Fruit fly (Drosophila melanogaster): ENCODE measurements around the gene Pmi.

The Pmi gene

dm6 chr3L:5819310-5819709 is 39.5 kb downstream of the Pmi start (continued):
- TF ChIP-seq CG3726 (GFP tag; IDR thresholded peaks at IDR 0.05) (no peak), CG14050 (GFP tag; IDR thresholded peaks at IDR 0.05) (no peak), Gsc (GFP tag; IDR thresholded peaks at IDR 0.05) (no peak), Elba2 (GFP tag; optimal IDR thresholded peaks at IDR 0.05) (no peak), CG6683 (GFP tag; optimal IDR thresholded peaks at IDR 0.05) (no peak), CG13287 (GFP tag; IDR thresholded peaks at IDR 0.05; ENCODE audit: partially characterized antibody) (no peak), zen (tag; optimal IDR thresholded peaks at IDR 0.05) (no peak), CG33213 (GFP tag; optimal IDR thresholded peaks at IDR 0.05) (no peak), Sry-δ (GFP tag; optimal IDR thresholded peaks at IDR 0.05) (no peak), nom (GFP tag; optimal IDR thresholded peaks at IDR 0.05) (no peak), cwo (GFP tag; optimal IDR thresholded peaks at IDR 0.05) (no peak), Atf-2 (GFP tag; optimal IDR thresholded peaks at IDR 0.05) (no peak), Dp (GFP tag; optimal IDR thresholded peaks at IDR 0.05) (no peak), sima (GFP tag; optimal IDR thresholded peaks at IDR 0.05) (no peak), fru (optimal IDR thresholded peaks at IDR 0.05) (no peak), oc (tag; optimal IDR thresholded peaks at IDR 0.05) (no peak), Dip3 (GFP tag; optimal IDR thresholded peaks at IDR 0.05) (peak; percentile 42), CG12942 (GFP tag; optimal IDR thresholded peaks at IDR 0.05) (no peak), HmgZ (tag; optimal IDR thresholded peaks at IDR 0.05) (no peak), grn (GFP tag; optimal IDR thresholded peaks at IDR 0.05) (no peak), CG11398 (GFP tag; optimal IDR thresholded peaks at IDR 0.05) (no peak), tgo (GFP tag; IDR thresholded peaks at IDR 0.05) (peak; percentile 45; the same call in 2 of the 3 replicates), crc (GFP tag; optimal IDR thresholded peaks at IDR 0.05) (no peak), gro (GFP tag; optimal IDR thresholded peaks at IDR 0.05) (no peak), Bteb2 (GFP tag; optimal IDR thresholded peaks at IDR 0.05) (no peak), zf30C (GFP tag; optimal IDR thresholded peaks at IDR 0.05) (no peak), Nf-YA (GFP tag; IDR thresholded peaks at IDR 0.05) (no peak), CG3847 (GFP tag; IDR thresholded peaks at IDR 0.05) (peak; percentile 35; the same call in 1 of the 2 replicates), eve (GFP tag; optimal IDR thresholded peaks at IDR 0.05) (no peak), CG11723 (GFP tag; optimal IDR thresholded peaks at IDR 0.05) (no peak), hkb (optimal IDR thresholded peaks at IDR 0.05) (no peak), hkb (GFP tag; IDR thresholded peaks at IDR 0.05) (peak; percentile 26; the same call in 1 of the 2 replicates), croc (GFP tag; conservative IDR thresholded peaks at IDR 0.05) (no peak), CG4707 (GFP tag; optimal IDR thresholded peaks at IDR 0.05) (no peak), gem (tag; optimal IDR thresholded peaks at IDR 0.05) (peak; percentile 70), CG11504 (tag; optimal IDR thresholded peaks at IDR 0.05) (peak; percentile 47), Hr51 (GFP tag; optimal IDR thresholded peaks at IDR 0.05) (peak in 1 of 2 experiments; percentile 47), CG13296 (GFP tag; optimal IDR thresholded peaks at IDR 0.05) (no peak), ro (GFP tag; IDR thresholded peaks at IDR 0.05) (no peak), HHEX (GFP tag; optimal IDR thresholded peaks at IDR 0.05) (peak; percentile 20), CG31441 (GFP tag; IDR thresholded peaks at IDR 0.05) (peak; percentile 48; the same call in 1 of the 2 replicates), CG4617 (GFP tag; optimal IDR thresholded peaks at IDR 0.05; ENCODE audit: borderline replicate concordance) (no peak), wdn (GFP tag; IDR thresholded peaks at IDR 0.05) (no peak), Vsx1 (GFP tag; optimal IDR thresholded peaks at IDR 0.05) (no peak), mam (GFP tag; optimal IDR thresholded peaks at IDR 0.05) (peak; percentile 57), tna (GFP tag; IDR thresholded peaks at IDR 0.05; ENCODE audit: partially characterized antibody) (no peak), MBD-R2 (GFP tag; IDR thresholded peaks at IDR 0.05) (no peak), CG32767 (GFP tag; IDR thresholded peaks at IDR 0.05) (no peak), hth (optimal IDR thresholded peaks at IDR 0.05) (no peak), Nf-YC (tag; optimal IDR thresholded peaks at IDR 0.05) (no peak), kni (GFP tag; optimal IDR thresholded peaks at IDR 0.05) (no peak), toy (GFP tag; IDR thresholded peaks at IDR 0.05) (no peak)

Data from whole organism, embryonic.